Worm (Caenorhabditis elegans) whole organism, L4 larva: Measurements from ENCODE around the gene pigw-1.
A peak's percentile ranks its signal among the peaks of the same experiment; 100 is the strongest.

ENCODE experiments used
- F10B5.3 ChIP-seq: sonication (generic microtip); optimal IDR thresholded peaks from 2 replicates; lab custom pipeline; 2016; ENCODE audit warnings: mild to moderate bottlenecking, missing genetic modification characterization, missing compliant biosample characterization
- F26F4.8 ChIP-seq: fragments of 200-800 bp; sonication (Bioruptor generic); conservative IDR thresholded peaks from 2 replicates; pipeline ENCODE4 v1.3.6; 2022; ENCODE audit warnings: missing genetic modification characterization, missing compliant biosample characterization
- F37D6.2 ChIP-seq: sonication (generic microtip); optimal IDR thresholded peaks from 2 replicates; lab custom pipeline; 2016; ENCODE audit warnings: mild to moderate bottlenecking, missing genetic modification characterization, missing compliant biosample characterization
- F49E8.2 ChIP-seq: sonication (generic microtip); optimal IDR thresholded peaks from 2 replicates; lab custom pipeline; 2016; ENCODE audit warnings: missing compliant biosample characterization, mild to moderate bottlenecking, missing genetic modification characterization, borderline replicate concordance
- Y105C5A.15 ChIP-seq: fragments of 200-800 bp; sonication (Bioruptor generic); IDR thresholded peaks from 2 replicates; pipeline ENCODE4 v1.3.6; 2022; ENCODE audit warnings: missing genetic modification characterization, missing compliant biosample characterization
- Y48G9A.11 ChIP-seq: fragments of 200-800 bp; sonication (Bioruptor generic); IDR thresholded peaks from 2 replicates; pipeline ENCODE4 v1.3.6; 2022; ENCODE audit warnings: missing genetic modification reagents, missing genetic modification characterization, missing compliant biosample characterization
- Y5F2A.4 ChIP-seq: fragments of 200-800 bp; sonication (Bioruptor generic); optimal IDR thresholded peaks from 2 replicates; lab custom pipeline; 2018; ENCODE audit warnings: mild to moderate bottlenecking, missing genetic modification characterization, missing compliant biosample characterization
- ZK337.2 ChIP-seq: fragments of 200-800 bp; sonication (Bioruptor generic); IDR thresholded peaks from 2 replicates; pipeline ENCODE4 v1.3.6; 2022; ENCODE audit warnings: missing genetic modification reagents, missing genetic modification characterization, missing compliant biosample characterization
- aha-1 ChIP-seq: fragments of 150-350 bp; peaks from one replicate; lab custom pipeline; 2014; ENCODE audit warnings: missing biosample characterization, missing genetic modification characterization
- ceh-20 ChIP-seq: fragments of 200-800 bp; sonication (Bioruptor generic); IDR thresholded peaks from 2 replicates; pipeline ENCODE4 v1.3.6; 2022; ENCODE audit warnings: missing genetic modification reagents, missing genetic modification characterization, missing compliant biosample characterization
- ceh-28 ChIP-seq: fragments of 150-350 bp; optimal IDR thresholded peaks from 2 replicates; lab custom pipeline; 2014; ENCODE audit warnings: missing biosample characterization, missing genetic modification reagents, missing genetic modification characterization
- ceh-82 ChIP-seq: sonication (generic microtip); optimal IDR thresholded peaks from 2 replicates; lab custom pipeline; 2017; ENCODE audit warnings: missing biosample characterization, missing genetic modification characterization
- ctbp-1 ChIP-seq: fragments of 200-800 bp; sonication (Bioruptor generic); IDR thresholded peaks from 2 replicates; pipeline ENCODE4 v1.3.6; 2022; ENCODE audit warnings: missing genetic modification reagents, missing genetic modification characterization, missing compliant biosample characterization
- daf-12 ChIP-seq: fragments of 150-350 bp; optimal IDR thresholded peaks from 2 replicates; lab custom pipeline; 2014; ENCODE audit warnings: missing biosample characterization, missing genetic modification reagents, missing genetic modification characterization
- daf-16 ChIP-seq, 3 experiments: sonication (generic microtip); optimal IDR thresholded peaks; 2 replicates each; lab custom pipeline; 2016 to 2017; ENCODE audit warnings: missing genetic modification characterization in 3 of 3, missing genetic modification reagents in 3 of 3, mild to moderate bottlenecking in 2 of 3, missing compliant biosample characterization in 2 of 3, missing biosample characterization in 1 of 3, moderate library complexity in 1 of 3
- dmd-6 ChIP-seq: fragments of 200-800 bp; sonication (Bioruptor generic); IDR thresholded peaks from 2 replicates; pipeline ENCODE4 v1.3.6; 2022; ENCODE audit warnings: missing genetic modification reagents, missing genetic modification characterization, missing compliant biosample characterization
- dmd-9 ChIP-seq: fragments of 200-800 bp; sonication (Bioruptor generic); IDR thresholded peaks from 2 replicates; pipeline ENCODE4 v1.3.6; 2022; ENCODE audit warnings: missing genetic modification reagents, missing genetic modification characterization, missing compliant biosample characterization
- dpl-1 ChIP-seq: fragments of 150-350 bp; optimal IDR thresholded peaks from 2 replicates; lab custom pipeline; 2014; ENCODE audit warnings: missing biosample characterization, missing genetic modification reagents, missing genetic modification characterization
- duxl-1 ChIP-seq: sonication (generic microtip); optimal IDR thresholded peaks from 2 replicates; lab custom pipeline; 2016; ENCODE audit warnings: mild to moderate bottlenecking, missing genetic modification characterization, moderate library complexity, missing compliant biosample characterization; ENCODE audit not compliant: poor library complexity
- dve-1 ChIP-seq: sonication (generic microtip); optimal IDR thresholded peaks from 2 replicates; lab custom pipeline; 2017; ENCODE audit warnings: antibody characterized with exemption, mild to moderate bottlenecking, missing genetic modification characterization, missing compliant biosample characterization; ENCODE audit not compliant: insufficient read depth
- egl-43 ChIP-seq: fragments of 200-800 bp; sonication (Bioruptor generic); IDR thresholded peaks from 2 replicates; pipeline ENCODE4 v1.3.6; 2022; ENCODE audit warnings: missing genetic modification reagents, missing genetic modification characterization, missing compliant biosample characterization
- gei-8 ChIP-seq: fragments of 200-800 bp; sonication (Bioruptor generic); optimal IDR thresholded peaks from 2 replicates; lab custom pipeline; 2018; ENCODE audit warnings: mild to moderate bottlenecking, missing genetic modification characterization, missing compliant biosample characterization
- lin-1 ChIP-seq: fragments of 200-800 bp; sonication (Bioruptor generic); IDR thresholded peaks from 2 replicates; pipeline ENCODE4 v1.3.6; 2022; ENCODE audit warnings: missing genetic modification reagents, missing genetic modification characterization, missing compliant biosample characterization
- lin-13 ChIP-seq: fragments of 150-350 bp; optimal IDR thresholded peaks from 2 replicates; lab custom pipeline; 2014; ENCODE audit warnings: missing biosample characterization, missing genetic modification reagents, missing genetic modification characterization
- lin-29 ChIP-seq: fragments of 200-800 bp; sonication (Bioruptor generic); IDR thresholded peaks from 2 replicates; pipeline ENCODE4 v1.3.6; 2022; ENCODE audit warnings: missing genetic modification reagents, missing genetic modification characterization, missing compliant biosample characterization
- mep-1 ChIP-seq: fragments of 150-350 bp; sonication (generic microtip); optimal IDR thresholded peaks from 3 replicates; lab custom pipeline; 2014; ENCODE audit warnings: missing biosample characterization, missing genetic modification characterization
- mxl-3 ChIP-seq: fragments of 200-800 bp; sonication (Bioruptor generic); optimal IDR thresholded peaks from 2 replicates; lab custom pipeline; 2018; ENCODE audit warnings: mild to moderate bottlenecking, missing genetic modification characterization, missing compliant biosample characterization
- nhr-102 ChIP-seq: sonication (generic microtip); optimal IDR thresholded peaks from 2 replicates; lab custom pipeline; 2016; ENCODE audit warnings: mild to moderate bottlenecking, missing genetic modification characterization, moderate library complexity, missing compliant biosample characterization
- nhr-25 ChIP-seq: sonication (generic microtip); optimal IDR thresholded peaks from 2 replicates; lab custom pipeline; 2017; ENCODE audit warnings: missing genetic modification characterization, mild to moderate bottlenecking, missing compliant biosample characterization, antibody characterized with exemption, moderate library complexity, borderline replicate concordance; ENCODE audit not compliant: insufficient read depth
- php-3 ChIP-seq: fragments of 200-800 bp; sonication (Bioruptor generic); IDR thresholded peaks from 2 replicates; pipeline ENCODE4 v1.3.6; 2022; ENCODE audit warnings: missing genetic modification reagents, missing genetic modification characterization, missing compliant biosample characterization
- rbr-2 ChIP-seq: sonication (generic microtip); optimal IDR thresholded peaks from 2 replicates; lab custom pipeline; 2016; ENCODE audit warnings: missing genotype, missing genetic modification characterization, missing compliant biosample characterization
- skn-1 ChIP-seq: fragments of 150-350 bp; optimal IDR thresholded peaks from 2 replicates; lab custom pipeline; 2014; ENCODE audit warnings: missing biosample characterization, missing genetic modification characterization
- tag-97 ChIP-seq: fragments of 200-800 bp; sonication (Bioruptor generic); IDR thresholded peaks from 2 replicates; pipeline ENCODE4 v1.3.6; 2022; ENCODE audit warnings: missing genetic modification characterization, missing compliant biosample characterization
- unc-130 ChIP-seq: sonication (generic microtip); optimal IDR thresholded peaks from 2 replicates; lab custom pipeline; 2016; ENCODE audit warnings: missing genetic modification reagents, missing genetic modification characterization, missing compliant biosample characterization
- unc-62 ChIP-seq, 3 experiments: fragments of 150-350 bp in 1 of 3; sonication (generic microtip); optimal IDR thresholded peaks in 2 of 3; peaks in 1 of 3; 1 replicate in 1 of 3; 2 replicates in 2 of 3; lab custom pipeline; 2014 to 2017; ENCODE audit warnings: missing biosample characterization in 3 of 3, missing genetic modification characterization in 3 of 3, missing genetic modification reagents in 3 of 3, missing genotype in 1 of 3
- zfp-2 ChIP-seq: sonication (generic microtip); optimal IDR thresholded peaks from 2 replicates; lab custom pipeline; 2016; ENCODE audit warnings: mild to moderate bottlenecking, missing genetic modification characterization, missing compliant biosample characterization
- zfp-3 ChIP-seq: fragments of 200-800 bp; sonication (Bioruptor generic); conservative IDR thresholded peaks from 2 replicates; pipeline ENCODE4 v1.3.6; 2022; ENCODE audit warnings: missing genetic modification reagents, missing genetic modification characterization, missing compliant biosample characterization

pigw-1 gene

ce11 chrII:2888957-2889630 lies 4.4 kb upstream of the pigw-1 start, which contains the start of gene pinn-1 (continued):
- TF ChIP-seq daf-16 (GFP tag; optimal IDR thresholded peaks at IDR 0.05; lab: Kevin White, UChicago) (peak in 1 of 2 experiments; percentile 36), daf-16 (tag; optimal IDR thresholded peaks at IDR 0.05; lab: Kevin White, UChicago) (no peak), ceh-82 (tag; lab: Kevin White, UChicago) (no peak), rbr-2 (tag; lab: Kevin White, UChicago) (peak; percentile 81), dmd-6 (GFP tag; lab: Robert Waterston, UW) (peak; percentile 85), skn-1 (tag; lab: Kevin White, UChicago) (no peak), lin-1 (GFP tag; lab: Robert Waterston, UW) (peak; percentile 48; the same call in 1 of the 2 replicates), nhr-102 (tag; lab: Kevin White, UChicago) (peak; percentile 75), zfp-3 (GFP tag; lab: Robert Waterston, UW) (peak; percentile 78; the same call in 1 of the 2 replicates), ZK337.2 (GFP tag; lab: Robert Waterston, UW) (peak; percentile 96), dpl-1 (GFP tag; lab: Kevin White, UChicago) (peak; percentile 76), aha-1 (tag; lab: Kevin White, UChicago) (peak; percentile 94), dmd-9 (GFP tag; lab: Robert Waterston, UW) (peak; percentile 97), F49E8.2 (tag; lab: Kevin White, UChicago) (peak; percentile 57), daf-12 (tag; lab: Kevin White, UChicago) (no peak), unc-62 (GFP tag; optimal IDR thresholded peaks at IDR 0.05 in 1 of 2; lab: Kevin White, UChicago) (no peak), unc-62 (tag; optimal IDR thresholded peaks at IDR 0.05; lab: Kevin White, UChicago) (no peak), egl-43 (0 out of 2 replicates have a peak, but pooled peaks have one; percentile 19), lin-13 (GFP tag; lab: Kevin White, UChicago) (peak; percentile 83), Y5F2A.4 (no peak), zfp-2 (tag; lab: Kevin White, UChicago) (peak; percentile 26), php-3 (peak; percentile 79), nhr-25 (tag; lab: Kevin White, UChicago) (peak; percentile 59), F10B5.3 (tag; lab: Kevin White, UChicago) (peak; percentile 31), F37D6.2 (tag; lab: Kevin White, UChicago) (peak; percentile 65), lin-29 (no peak), mxl-3 (GFP tag; lab: Kevin White, UChicago) (peak; percentile 72), ceh-20 (peak; percentile 91), ctbp-1 (GFP tag; lab: Robert Waterston, UW) (peak; percentile 72), dve-1 (tag; lab: Kevin White, UChicago) (peak; percentile 78), Y105C5A.15 (GFP tag; lab: Robert Waterston, UW) (0 out of 2 replicates have a peak, but pooled peaks have one; percentile 20), mep-1 (tag; lab: Kevin White, UChicago) (peak; percentile 80), duxl-1 (peak; percentile 87), unc-130 (peak; percentile 92)

ce11 chrII:2885518-2886449 lies 1.1 kb upstream of the pigw-1 start:
- no peak for TF ChIP-seq F26F4.8 (GFP tag; lab: Robert Waterston, UW)
- TF ChIP-seq ceh-28 (tag; lab: Kevin White, UChicago), result peak; percentile 89
- no peak for TF ChIP-seq gei-8 (GFP tag; lab: Kevin White, UChicago)
- no peak for TF ChIP-seq Y48G9A.11 (GFP tag; lab: Robert Waterston, UW)
- no peak for TF ChIP-seq nhr-102 (tag; lab: Kevin White, UChicago)
- TF ChIP-seq tag-97 (GFP tag; lab: Robert Waterston, UW), result no peak
